Worm (Caenorhabditis elegans): ENCODE measurements around the gene R02E4.1.

DNA sequence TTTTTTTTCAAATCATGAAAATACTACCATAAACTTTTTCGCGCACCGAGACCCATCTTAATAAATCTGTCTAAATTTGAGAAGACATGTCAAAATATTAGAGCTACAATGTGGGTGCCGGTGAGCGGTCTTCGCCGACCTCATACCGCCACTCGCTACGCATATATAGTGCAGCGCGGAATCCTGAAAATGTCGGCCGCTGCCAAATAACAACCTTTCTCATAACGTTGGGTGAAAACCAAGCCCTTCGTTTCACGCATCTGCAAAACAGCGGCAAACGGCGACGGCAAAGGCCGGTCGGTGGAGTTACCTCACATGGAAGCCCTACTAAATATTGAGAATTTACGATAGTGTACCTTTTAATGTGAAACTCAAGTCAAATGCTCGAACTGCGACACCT lies 1.3 kb downstream of the R02E4.1 start:
- TF ChIP-seq snpc-4 (tag; optimal IDR thresholded peaks at IDR 0.05) (peak; percentile 85), ztf-1 (GFP tag; conservative IDR thresholded peaks at IDR 0.05) (no peak), lsy-2 (tag; optimal IDR thresholded peaks at IDR 0.05) (no peak), mab-5 (tag; optimal IDR thresholded peaks at IDR 0.05) (no peak), nhr-11 (tag; optimal IDR thresholded peaks at IDR 0.05) (no peak), ama-1 (optimal IDR thresholded peaks at IDR 0.05) (no peak), egl-27 (tag; optimal IDR thresholded peaks at IDR 0.05) (no peak), sma-9 (GFP tag; optimal IDR thresholded peaks at IDR 0.05) (no peak), sma-9 (tag; optimal IDR thresholded peaks at IDR 0.05) (no peak), ztf-11 (tag; optimal IDR thresholded peaks at IDR 0.05) (no peak), mdl-1 (tag; optimal IDR thresholded peaks at IDR 0.05) (no peak), ceh-16 (tag; optimal IDR thresholded peaks at IDR 0.05) (no peak), nhr-237 (tag; optimal IDR thresholded peaks at IDR 0.05) (no peak)
